Fruit fly (Drosophila melanogaster) whole organism: Measurements from ENCODE around the gene CalpC.

ENCODE experiments used
- CG8478 ChIP-seq: fragments of >200 bp; optimal IDR thresholded peaks from 2 replicates; lab custom pipeline; 2018; ENCODE audit warnings: inconsistent platforms
- Dll ChIP-seq: fragments of >200 bp; optimal IDR thresholded peaks from 2 replicates; lab custom pipeline; 2017
- EcR ChIP-seq, 2 experiments: fragments of >200 bp; optimal IDR thresholded peaks; 2 replicates each; lab custom pipeline; 2017; ENCODE audit warnings: missing biosample characterization in 2 of 2, missing genetic modification characterization in 2 of 2, missing genetic modification reagents in 2 of 2
- pan ChIP-seq: fragments of >200 bp; optimal IDR thresholded peaks from 2 replicates; lab custom pipeline; 2017
- psq ChIP-seq: fragments of >200 bp; optimal IDR thresholded peaks from 2 replicates; lab custom pipeline; 2017
- usp ChIP-seq: fragments of >200 bp; optimal IDR thresholded peaks from 2 replicates; lab custom pipeline; 2017; ENCODE audit warnings: missing biosample characterization, missing genetic modification characterization, mixed read lengths

Gene CalpC

DNA sequence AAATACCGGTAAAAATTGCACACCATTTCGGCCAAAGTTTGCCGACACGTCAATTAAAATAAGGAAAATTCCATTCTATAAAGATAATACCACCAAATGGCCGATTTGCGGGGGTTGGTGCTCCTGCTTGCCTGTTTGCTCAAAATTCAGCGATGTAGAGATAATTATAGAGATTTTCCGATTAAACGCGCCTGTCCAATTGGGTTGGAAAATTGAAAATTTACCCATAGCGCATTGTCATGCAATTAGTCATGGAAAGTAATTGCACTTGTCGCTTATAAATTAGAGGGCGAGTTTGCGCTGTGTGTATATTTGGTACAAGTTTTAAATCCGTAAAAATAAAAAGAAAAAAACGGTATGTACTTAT, 6.0 kb upstream of the CalpC start:
- TF ChIP-seq EcR (GFP tag; optimal IDR thresholded peaks at IDR 0.05; lab: Kevin White, UChicago) (no peak), pan (lab: Kevin White, UChicago) (no peak), Dll (lab: Kevin White, UChicago) (no peak), CG8478 (lab: Kevin White, UChicago) (no peak), usp (GFP tag; lab: Kevin White, UChicago) (no peak), psq (lab: Kevin White, UChicago) (no peak)

DNA sequence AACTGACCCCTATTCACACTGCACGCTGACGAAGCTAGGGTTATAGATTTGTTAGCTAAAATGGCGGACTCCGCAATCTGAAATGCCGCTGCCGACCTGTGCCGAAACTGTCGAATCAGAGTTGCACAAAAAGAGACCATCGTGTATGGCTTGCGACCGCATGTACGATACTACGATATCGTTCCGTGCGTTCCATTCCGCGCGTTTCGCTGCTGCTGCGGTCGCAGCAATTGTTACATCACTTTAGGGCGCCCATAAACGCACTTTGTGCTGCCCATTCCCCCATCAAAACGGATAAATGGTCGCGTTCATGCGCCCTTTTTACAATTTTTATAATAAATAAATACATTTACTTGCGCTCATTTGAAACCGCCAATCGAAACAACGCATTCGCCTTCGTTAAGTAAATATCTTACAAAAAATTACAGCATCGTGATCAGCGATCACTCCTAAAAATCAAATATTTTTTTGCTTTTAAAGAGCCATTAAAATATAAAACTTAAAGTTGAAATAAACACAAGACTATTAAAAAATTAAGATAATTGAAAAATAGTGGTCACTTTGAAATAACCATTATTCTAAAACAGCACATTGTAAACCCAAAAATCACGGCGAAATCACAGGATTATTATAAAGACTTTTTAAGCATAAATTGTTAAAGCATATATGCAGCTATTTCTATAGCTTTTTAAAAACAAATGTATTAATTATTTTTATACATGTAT, 5.2 kb upstream of the CalpC start, which contains the start of gene Cyp1:
TSS of gene Cyp1 (minus strand) at position 174 of the 725 bp plus-strand sequence.
- TF ChIP-seq Dll (lab: Kevin White, UChicago) (no peak), psq (lab: Kevin White, UChicago) (no peak), EcR (GFP tag; optimal IDR thresholded peaks at IDR 0.05; lab: Kevin White, UChicago) (no peak), pan (lab: Kevin White, UChicago) (no peak), usp (GFP tag; lab: Kevin White, UChicago) (no peak), CG8478 (lab: Kevin White, UChicago) (no peak)

DNA sequence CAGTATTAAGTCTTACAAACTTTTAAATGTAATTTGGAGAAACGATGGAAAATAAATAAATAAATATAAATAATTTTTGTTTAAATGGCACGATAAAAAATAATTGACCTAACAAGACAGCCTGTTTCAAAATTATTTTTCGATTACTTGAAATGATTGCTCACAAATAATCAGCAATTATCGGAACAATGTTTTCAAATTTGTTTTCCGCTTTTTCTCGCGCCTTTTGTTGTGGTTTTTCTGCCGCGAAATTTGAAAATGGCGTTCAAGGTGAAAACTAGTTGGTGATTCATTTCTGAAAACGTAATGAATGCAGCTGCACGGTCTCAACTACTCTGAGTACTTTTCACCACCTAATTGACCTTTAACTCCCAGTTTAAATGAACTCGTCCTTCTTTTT, 4.5 kb upstream of the CalpC start:
- TF ChIP-seq pan (lab: Kevin White, UChicago) = no peak
- no peak for TF ChIP-seq psq (lab: Kevin White, UChicago)
- TF ChIP-seq usp (GFP tag; lab: Kevin White, UChicago) = no peak
- no peak for TF ChIP-seq EcR (GFP tag; optimal IDR thresholded peaks at IDR 0.05; lab: Kevin White, UChicago)
- TF ChIP-seq CG8478 (lab: Kevin White, UChicago) = no peak
- no peak for TF ChIP-seq Dll (lab: Kevin White, UChicago)

DNA sequence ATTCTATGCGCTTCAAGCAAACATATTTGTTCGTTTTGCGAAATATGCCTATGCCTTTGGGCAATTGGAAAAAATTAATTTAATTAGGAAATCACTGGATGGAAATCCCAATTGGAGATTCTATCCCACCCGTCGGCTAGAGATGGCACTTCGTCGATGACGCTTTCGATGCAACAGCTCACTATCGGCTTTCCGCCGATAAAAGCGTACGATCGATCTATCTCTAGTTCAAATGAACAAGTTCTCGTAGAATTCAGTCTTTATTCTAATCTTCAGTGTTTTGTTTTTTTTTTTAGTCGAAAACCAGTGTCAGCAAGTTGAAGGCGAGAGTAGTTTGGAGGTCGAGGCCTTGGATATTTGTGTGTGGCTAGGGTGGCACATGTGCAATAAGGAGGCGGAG, 2.5 kb upstream of the CalpC start, which contains the start of the genes CG9917 and CG32579:
TSS of gene CG9917 (minus strand) at position 169 of the 400 bp plus-strand sequence.
TSS of gene CG32579 (plus strand) at position 224 of the 400 bp plus-strand sequence.
- TF ChIP-seq pan (lab: Kevin White, UChicago) (no peak), Dll (lab: Kevin White, UChicago) (no peak), psq (lab: Kevin White, UChicago) (no peak)

DNA sequence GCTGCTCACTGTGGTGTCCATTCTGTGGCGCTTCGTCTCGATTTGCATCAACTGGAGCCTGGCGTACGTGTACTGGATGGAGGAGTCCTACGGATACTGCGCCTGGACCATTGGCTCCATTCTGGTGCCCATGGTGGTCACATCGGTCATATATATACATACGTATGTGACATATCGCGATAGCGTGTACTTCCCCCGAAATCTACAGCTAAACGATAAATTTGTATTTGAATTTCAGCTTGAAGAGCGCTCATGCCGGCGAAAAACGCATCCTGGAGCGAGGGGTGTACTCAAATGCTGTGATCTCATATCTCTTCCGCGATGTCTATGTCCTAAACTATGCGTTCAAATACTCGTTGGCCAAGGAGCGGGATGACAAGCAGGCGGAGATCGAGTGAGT, 2.0 kb upstream of the CalpC start:
- TF ChIP-seq pan (lab: Kevin White, UChicago) = no peak
- TF ChIP-seq Dll (lab: Kevin White, UChicago) = no peak
- no peak for TF ChIP-seq EcR (GFP tag; optimal IDR thresholded peaks at IDR 0.05; lab: Kevin White, UChicago)
- TF ChIP-seq psq (lab: Kevin White, UChicago) = no peak

DNA sequence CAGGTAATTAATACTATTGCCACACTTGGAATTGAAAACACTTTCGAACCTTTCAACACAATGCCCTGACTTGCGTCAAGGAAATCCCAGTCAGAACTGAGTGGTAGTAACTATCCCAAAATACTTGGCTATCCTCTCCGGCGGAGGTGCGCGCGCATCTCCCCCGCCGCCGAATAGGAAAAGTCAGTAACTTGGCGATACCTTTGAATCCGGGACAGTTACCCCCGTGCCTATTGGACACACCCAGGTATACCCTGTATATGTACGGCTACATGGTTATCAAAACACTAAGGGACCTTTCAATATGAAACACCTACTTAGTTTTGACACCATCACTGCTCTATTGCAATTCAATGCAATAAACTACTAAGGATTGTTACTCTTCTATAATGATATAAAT, 5.1 kb downstream of the CalpC start, which contains the start of gene CG9919:
TSS of gene CG9919 (minus strand) at position 101 of the 400 bp plus-strand sequence.
- TF ChIP-seq psq (lab: Kevin White, UChicago) = no peak

DNA sequence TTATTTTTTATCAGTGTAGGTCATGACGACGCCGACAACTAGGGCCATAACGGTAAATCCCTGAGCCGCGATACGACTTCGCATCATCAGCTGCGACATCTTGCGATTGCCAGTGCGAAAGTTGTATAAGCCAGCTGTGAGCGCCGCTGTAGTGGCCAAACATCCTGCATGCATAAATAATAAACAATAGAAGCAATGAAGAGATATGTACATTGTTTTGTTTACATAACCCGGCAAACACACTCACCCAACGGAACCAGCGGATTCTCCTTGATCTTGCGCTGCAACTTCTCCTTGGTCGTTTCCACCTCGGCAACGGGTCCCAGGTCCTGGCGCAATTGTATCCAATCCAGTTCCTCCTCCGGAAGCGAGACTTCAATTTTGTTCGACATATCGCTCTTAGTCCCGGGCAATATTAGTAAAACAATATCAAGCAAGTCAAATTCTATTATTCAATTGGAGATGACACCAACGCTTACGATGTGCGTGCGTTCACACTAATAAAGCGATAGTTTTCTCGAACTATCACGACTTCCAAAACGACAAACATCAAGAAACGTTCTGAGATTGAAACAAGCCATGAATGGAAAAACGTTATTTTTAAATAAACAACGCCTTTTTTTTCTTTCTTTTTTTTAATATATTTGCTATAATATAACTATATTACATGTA, 6.1 kb downstream of the CalpC start:
- no peak for TF ChIP-seq Dll (lab: Kevin White, UChicago)
- TF ChIP-seq usp (GFP tag; lab: Kevin White, UChicago) = no peak
- no peak for TF ChIP-seq psq (lab: Kevin White, UChicago)
- no peak for TF ChIP-seq pan (lab: Kevin White, UChicago)
- TF ChIP-seq EcR (GFP tag; optimal IDR thresholded peaks at IDR 0.05; lab: Kevin White, UChicago) = no peak
- no peak for TF ChIP-seq CG8478 (lab: Kevin White, UChicago)

DNA sequence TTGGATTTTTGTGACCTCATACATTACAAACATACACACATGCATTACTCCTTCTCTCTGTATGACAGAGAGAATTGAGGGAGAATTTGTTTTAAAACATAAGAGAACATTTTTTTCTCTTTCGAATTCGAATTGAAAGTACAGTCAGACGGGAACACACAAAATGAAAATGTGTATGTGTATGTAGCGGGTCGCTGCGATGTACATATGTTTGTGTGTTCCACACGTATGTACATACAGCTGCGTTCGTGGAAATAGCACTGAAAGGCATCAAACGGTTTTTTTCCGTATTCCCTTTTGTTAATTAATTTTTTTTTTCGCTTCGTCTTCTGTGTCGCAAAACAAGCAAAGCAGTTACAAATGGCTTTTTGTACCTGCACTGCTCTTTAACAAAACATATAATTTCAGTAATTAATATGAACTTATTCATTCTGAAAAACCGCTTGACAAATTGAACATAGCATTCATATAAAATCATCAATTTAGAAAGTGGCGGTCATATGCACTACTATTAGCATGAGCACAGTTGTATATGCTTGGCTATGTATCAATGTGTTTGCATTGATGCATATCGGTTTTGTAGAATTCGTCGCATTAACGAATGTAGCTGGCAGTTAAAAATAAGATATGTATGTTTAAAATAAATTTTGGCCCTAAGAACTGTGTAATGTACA, 7.2 kb downstream of the CalpC start:
- TF ChIP-seq usp (GFP tag; lab: Kevin White, UChicago) (no peak), Dll (lab: Kevin White, UChicago) (no peak), EcR (GFP tag; optimal IDR thresholded peaks at IDR 0.05; lab: Kevin White, UChicago) (no peak), pan (lab: Kevin White, UChicago) (no peak), psq (lab: Kevin White, UChicago) (no peak)

DNA sequence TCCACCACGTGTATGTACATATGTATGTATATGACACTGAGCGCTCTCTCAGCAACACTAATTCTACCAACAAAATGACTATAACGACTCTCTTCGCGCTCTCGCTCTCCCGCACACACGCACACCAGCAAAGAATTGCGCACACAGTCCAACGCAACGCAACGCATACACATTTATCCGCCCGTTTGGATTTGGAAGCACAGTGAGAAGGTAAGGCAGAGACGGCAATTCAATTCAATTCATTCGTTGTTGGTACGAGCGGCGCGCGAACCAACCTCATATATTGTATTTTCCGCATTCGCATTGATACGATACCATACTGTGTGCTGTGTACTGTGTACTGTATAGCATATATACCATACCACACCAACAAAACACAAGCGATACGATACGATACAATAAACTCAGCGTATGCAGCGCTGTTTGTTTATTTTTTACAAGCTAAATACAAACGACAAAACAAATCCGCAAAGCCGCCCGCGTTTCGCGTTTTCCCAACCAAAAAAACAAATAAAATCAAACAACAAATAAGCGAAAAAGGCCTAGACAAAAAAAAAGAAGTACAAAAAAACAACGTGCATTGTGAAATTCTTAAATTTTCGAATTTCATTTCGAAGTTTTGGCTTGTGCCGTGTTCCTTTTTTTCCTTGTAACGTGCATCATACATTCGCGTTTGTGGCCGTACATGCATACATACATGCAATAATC, 8.0 kb downstream of the CalpC start, which contains the start of the genes CG9921 and Dsp1:
TSS of gene CG9921 (minus strand) at position 167 of the 708 bp plus-strand sequence.
TSS of gene Dsp1 (plus strand) at position 179 of the 708 bp plus-strand sequence.
- TF ChIP-seq EcR (GFP tag; optimal IDR thresholded peaks at IDR 0.05; lab: Kevin White, UChicago) = no peak
- TF ChIP-seq CG8478 (lab: Kevin White, UChicago) = no peak
- TF ChIP-seq usp (GFP tag; lab: Kevin White, UChicago) = no peak
- no peak for TF ChIP-seq pan (lab: Kevin White, UChicago)
- no peak for TF ChIP-seq Dll (lab: Kevin White, UChicago)
- no peak for TF ChIP-seq psq (lab: Kevin White, UChicago)

DNA sequence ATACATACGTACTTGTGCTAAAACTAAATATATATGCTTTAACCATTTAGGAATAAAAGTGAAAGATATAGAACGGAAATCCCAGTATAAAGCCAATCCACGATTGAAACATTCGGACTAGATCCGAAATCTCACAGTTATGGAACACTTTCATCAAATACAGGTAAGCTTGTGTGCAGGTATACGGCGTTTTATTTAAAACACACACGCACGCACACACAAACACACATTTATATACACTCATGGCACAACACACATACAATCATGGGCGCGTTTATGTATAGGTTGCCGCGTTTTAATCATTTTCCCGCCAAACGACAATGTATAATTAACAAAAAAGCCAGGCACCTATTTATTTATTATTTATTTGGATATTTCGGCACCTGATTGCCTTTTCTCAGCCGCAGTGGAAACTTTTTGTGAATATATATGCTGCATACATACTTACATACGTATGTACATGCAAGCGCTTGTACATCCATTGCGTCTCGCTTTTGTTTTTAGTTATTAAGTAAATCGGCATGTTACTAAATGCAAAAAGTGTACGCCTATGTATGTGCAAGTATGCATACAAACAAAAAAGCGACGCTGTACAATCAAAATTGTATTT, 8.8 kb downstream of the CalpC start:
- no peak for TF ChIP-seq psq (lab: Kevin White, UChicago)
- no peak for TF ChIP-seq usp (GFP tag; lab: Kevin White, UChicago)
- TF ChIP-seq EcR (GFP tag; optimal IDR thresholded peaks at IDR 0.05; lab: Kevin White, UChicago) = no peak
- TF ChIP-seq Dll (lab: Kevin White, UChicago) = no peak
- no peak for TF ChIP-seq CG8478 (lab: Kevin White, UChicago)
- no peak for TF ChIP-seq pan (lab: Kevin White, UChicago)
